Worm (Caenorhabditis elegans) whole organism, early embryonic: Measurements from ENCODE around the gene C24H12.1.
"Not testable (repeated sequence)": the region's sequence is repeated elsewhere in the genome, so short reads cannot be mapped to it uniquely, and the experiment has no call there.

Experiments
- B0310.2 ChIP-seq: sonication (generic microtip); optimal IDR thresholded peaks from 2 replicates; lab custom pipeline; 2016; ENCODE audit warnings: mild to moderate bottlenecking, missing genetic modification characterization, missing compliant biosample characterization
- F13C5.2 ChIP-seq: sonication (generic microtip); optimal IDR thresholded peaks from 2 replicates; lab custom pipeline; 2017; ENCODE audit warnings: mild to moderate bottlenecking, missing genetic modification characterization, inconsistent platforms, missing compliant biosample characterization
- aly-1 ChIP-seq: sonication (generic microtip); optimal IDR thresholded peaks from 2 replicates; lab custom pipeline; 2016; ENCODE audit warnings: missing genetic modification characterization, missing compliant biosample characterization
- ama-1 ChIP-seq: fragments of 150-350 bp; optimal IDR thresholded peaks from 2 replicates; lab custom pipeline; 2014
- ceh-13 ChIP-seq: fragments of 200-800 bp; sonication (Bioruptor generic); optimal IDR thresholded peaks from 2 replicates; lab custom pipeline; 2018; ENCODE audit warnings: mild to moderate bottlenecking, missing genetic modification characterization, missing compliant biosample characterization
- ceh-36 ChIP-seq: sonication (generic microtip); optimal IDR thresholded peaks from 2 replicates; lab custom pipeline; 2016; ENCODE audit warnings: missing genetic modification characterization, inconsistent platforms, missing compliant biosample characterization
- ets-7 ChIP-seq: sonication (generic microtip); optimal IDR thresholded peaks from 2 replicates; lab custom pipeline; 2016; ENCODE audit warnings: missing genotype, missing genetic modification characterization, missing compliant biosample characterization
- flt-1 ChIP-seq: fragments of 200-800 bp; sonication (Bioruptor generic); IDR thresholded peaks from 2 replicates; pipeline ENCODE4 v1.3.6; 2022; ENCODE audit warnings: missing genetic modification characterization, missing compliant biosample characterization
- hmbx-1 ChIP-seq: sonication (generic microtip); optimal IDR thresholded peaks from 2 replicates; lab custom pipeline; 2016; ENCODE audit warnings: mild to moderate bottlenecking, missing genetic modification characterization, missing compliant biosample characterization
- hmg-4 ChIP-seq: fragments of 200-800 bp; sonication (Bioruptor generic); optimal IDR thresholded peaks from 2 replicates; lab custom pipeline; 2018; ENCODE audit warnings: mild to moderate bottlenecking, missing genetic modification characterization, missing compliant biosample characterization
- hnd-1 ChIP-seq: sonication (generic microtip); optimal IDR thresholded peaks from 2 replicates; lab custom pipeline; 2016; ENCODE audit warnings: missing genetic modification characterization, missing compliant biosample characterization
- pes-1 ChIP-seq: fragments of 200-800 bp; sonication (Bioruptor generic); IDR thresholded peaks from 2 replicates; pipeline ENCODE4 v1.3.6; 2022; ENCODE audit warnings: missing genetic modification reagents, missing genetic modification characterization, missing compliant biosample characterization
- scrt-1 ChIP-seq: fragments of 200-800 bp; sonication (Bioruptor generic); IDR thresholded peaks from 2 replicates; pipeline ENCODE4 v1.3.6; 2022; ENCODE audit warnings: missing genetic modification characterization, missing compliant biosample characterization
- sea-1 ChIP-seq: fragments of 200-800 bp; sonication (Bioruptor generic); conservative IDR thresholded peaks from 2 replicates; pipeline ENCODE4 v1.3.6; 2022; ENCODE audit warnings: missing genetic modification characterization, missing compliant biosample characterization
- tbx-11 ChIP-seq: fragments of 200-800 bp; sonication (Bioruptor generic); IDR thresholded peaks from 2 replicates; pipeline ENCODE4 v1.3.6; 2022; ENCODE audit warnings: missing genetic modification characterization, missing compliant biosample characterization
- tbx-37 ChIP-seq: fragments of 200-800 bp; sonication (Bioruptor generic); conservative IDR thresholded peaks from 2 replicates; pipeline ENCODE4 v1.3.6; 2022; ENCODE audit warnings: missing genetic modification reagents, missing genetic modification characterization, missing compliant biosample characterization
- tra-4 ChIP-seq: sonication (generic microtip); optimal IDR thresholded peaks from 2 replicates; lab custom pipeline; 2017; ENCODE audit warnings: missing genetic modification characterization, missing compliant biosample characterization

The C24H12.1 gene

ce11 chrII:441102-441501 is at the start of gene C24H12.1:
C24H12.1 (plus strand) TSS chrII:441402.
- TF ChIP-seq scrt-1 (GFP tag; lab: Robert Waterston, UW); ceh-13 (GFP tag; lab: Kevin White, UChicago); ets-7 (tag; lab: Kevin White, UChicago): not testable (repeated sequence)

ce11 chrII:399321-399720 is 41.9 kb upstream of the C24H12.1 start, which contains the start of gene C03H5.6:
C03H5.6 (minus strand) TSS chrII:399421.
- no peak for TF ChIP-seq tbx-11 (GFP tag; lab: Robert Waterston, UW)
- no peak for TF ChIP-seq hmbx-1 (tag; lab: Kevin White, UChicago)
- TF ChIP-seq tbx-37 (GFP tag; lab: Robert Waterston, UW) = no peak
- TF ChIP-seq B0310.2 (tag; lab: Kevin White, UChicago) = no peak
- TF ChIP-seq pes-1 = no peak
- no peak for TF ChIP-seq ama-1 (lab: Kevin White, UChicago)
- no peak for TF ChIP-seq scrt-1 (GFP tag; lab: Robert Waterston, UW)
- TF ChIP-seq ceh-36 (tag; lab: Kevin White, UChicago) = no peak
- TF ChIP-seq hnd-1 = no peak
- TF ChIP-seq sea-1 = no peak
- no peak for TF ChIP-seq F13C5.2 (tag; lab: Kevin White, UChicago)
- no peak for TF ChIP-seq ets-7 (tag; lab: Kevin White, UChicago)
- TF ChIP-seq ceh-13 (GFP tag; lab: Kevin White, UChicago) = no peak
- TF ChIP-seq flt-1 = no peak
- TF ChIP-seq aly-1 (tag; lab: Kevin White, UChicago) = no peak

ce11 chrII:400167-400566 is 41.0 kb upstream of the C24H12.1 start:
- no peak for TF ChIP-seq hmbx-1 (tag; lab: Kevin White, UChicago)

ce11 chrII:401211-401610 is 40.0 kb upstream of the C24H12.1 start:
- TF ChIP-seq hnd-1 (no peak), B0310.2 (tag; lab: Kevin White, UChicago) (no peak), ama-1 (lab: Kevin White, UChicago) (no peak), aly-1 (tag; lab: Kevin White, UChicago) (no peak), ceh-36 (tag; lab: Kevin White, UChicago) (no peak), ets-7 (tag; lab: Kevin White, UChicago) (no peak), sea-1 (no peak), F13C5.2 (tag; lab: Kevin White, UChicago) (no peak), hmg-4 (GFP tag; lab: Kevin White, UChicago) (no peak), tra-4 (no peak), scrt-1 (GFP tag; lab: Robert Waterston, UW) (no peak), ceh-13 (GFP tag; lab: Kevin White, UChicago) (no peak), hmbx-1 (tag; lab: Kevin White, UChicago) (no peak), flt-1 (no peak), pes-1 (no peak), tbx-37 (GFP tag; lab: Robert Waterston, UW) (no peak), tbx-11 (GFP tag; lab: Robert Waterston, UW) (no peak)

DNA sequence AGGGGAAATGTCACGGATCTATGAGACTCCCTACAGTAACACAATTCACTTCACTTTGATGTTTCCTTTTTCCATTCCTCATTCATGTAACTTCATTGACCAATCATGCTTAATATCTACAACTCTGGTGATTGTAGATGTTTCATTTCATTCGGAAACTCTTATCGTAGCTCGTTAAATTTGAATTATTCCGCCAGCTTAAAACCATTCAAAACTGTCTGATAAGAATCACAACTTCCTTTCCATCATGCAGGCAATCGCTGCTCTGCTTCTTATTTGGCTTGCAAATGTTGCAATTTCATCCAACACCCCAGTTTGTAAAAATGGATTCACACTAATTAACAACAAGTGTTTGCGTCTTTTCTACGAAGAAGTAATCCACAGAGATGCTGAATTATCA is 38.8 kb upstream of the C24H12.1 start, which contains the start of gene clec-10:
TSS of gene clec-10 (plus strand) at position 244 of the 400 bp plus-strand sequence.
- no peak for TF ChIP-seq ets-7 (tag; lab: Kevin White, UChicago)
- TF ChIP-seq pes-1 = no peak
- TF ChIP-seq tra-4 = no peak
- no peak for TF ChIP-seq ama-1 (lab: Kevin White, UChicago)

DNA sequence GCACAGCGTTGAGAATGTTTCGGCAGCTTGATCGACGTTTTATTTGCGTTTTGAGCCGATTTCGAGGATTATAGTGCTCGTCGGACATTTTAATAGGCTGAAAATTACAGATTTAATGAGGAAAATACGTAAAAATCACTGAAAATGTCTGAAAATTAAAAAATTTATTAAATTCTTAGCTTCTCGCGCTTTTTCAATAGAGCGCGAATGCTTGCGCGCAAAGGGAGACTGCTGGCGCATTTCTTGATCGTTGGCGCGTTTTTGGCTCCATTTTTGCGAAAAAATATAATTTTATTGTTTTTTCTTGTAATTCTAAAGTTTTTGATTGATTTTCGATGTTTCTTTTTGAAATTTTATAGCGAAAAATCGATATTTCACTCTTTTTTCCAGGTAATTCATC is 30.4 kb upstream of the C24H12.1 start, which contains the start of the genes dnsn-1 and C24H12.4:
TSS of gene dnsn-1 (minus strand) at position 101 of the 400 bp plus-strand sequence.
TSS of gene C24H12.4 (plus strand) at position 391 of the 400 bp plus-strand sequence.
- TF ChIP-seq scrt-1 (GFP tag; lab: Robert Waterston, UW) = no peak
- no peak for TF ChIP-seq hmg-4 (GFP tag; lab: Kevin White, UChicago)
- TF ChIP-seq tra-4 = no peak
- TF ChIP-seq hnd-1 = no peak
- TF ChIP-seq hmbx-1 (tag; lab: Kevin White, UChicago) = no peak
- no peak for TF ChIP-seq B0310.2 (tag; lab: Kevin White, UChicago)
- TF ChIP-seq pes-1 = 0 out of 2 replicates have a peak, but pooled peaks have one; percentile 21
- no peak for TF ChIP-seq ets-7 (tag; lab: Kevin White, UChicago)
- TF ChIP-seq ceh-36 (tag; lab: Kevin White, UChicago) = peak; percentile 30
- no peak for TF ChIP-seq ceh-13 (GFP tag; lab: Kevin White, UChicago)
- peak; percentile 79 for TF ChIP-seq F13C5.2 (tag; lab: Kevin White, UChicago)
- TF ChIP-seq sea-1 = no peak
- no peak for TF ChIP-seq ama-1 (lab: Kevin White, UChicago)

- TF ChIP-seq pes-1 (peak; percentile 64), hmbx-1 (tag; lab: Kevin White, UChicago) (peak; percentile 23)
Observed at ce11 chrII:416808-417207, 24.4 kb upstream of the C24H12.1 start.

- no peak for TF ChIP-seq F13C5.2 (tag; lab: Kevin White, UChicago)
- no peak for TF ChIP-seq B0310.2 (tag; lab: Kevin White, UChicago)
- TF ChIP-seq scrt-1 (GFP tag; lab: Robert Waterston, UW) = no peak
- TF ChIP-seq hmbx-1 (tag; lab: Kevin White, UChicago) = no peak
- TF ChIP-seq ama-1 (lab: Kevin White, UChicago) = no peak
Observed at ce11 chrII:418782-419181, 22.4 kb upstream of the C24H12.1 start, which contains the start of gene C24H12.6. C24H12.6 (minus strand) TSS chrII:418882.
